Fruit fly (Drosophila melanogaster) whole organism, wandering third instar larva: Measurements from ENCODE around the gene eIF1A.
A peak's percentile ranks its signal among the peaks of the same experiment; 100 is the strongest.

Experiments used
- Hr78 ChIP-seq: fragments of >200 bp; optimal IDR thresholded peaks from 2 replicates; lab custom pipeline; 2017; ENCODE audit warnings: missing biosample characterization, missing genetic modification characterization
- OdsH ChIP-seq: fragments of 200-800 bp; sonication (Bioruptor generic); optimal IDR thresholded peaks from 2 replicates; lab custom pipeline; 2016; ENCODE audit warnings: missing biosample characterization, mild to moderate bottlenecking, missing genetic modification characterization
- Rel ChIP-seq, 2 experiments: fragments of 200-800 bp; sonication (Bioruptor generic) in 1 of 2; optimal IDR thresholded peaks; 2 replicates in 1 of 2; 3 replicates in 1 of 2; lab custom pipeline; 2016 to 2019; ENCODE audit warnings: mild to moderate bottlenecking in 2 of 2, missing biosample characterization in 2 of 2, missing genetic modification characterization in 2 of 2, moderate library complexity in 1 of 2
- Sp1 ChIP-seq: fragments of 200-800 bp; sonication (Bioruptor generic); optimal IDR thresholded peaks from 3 replicates; lab custom pipeline; 2019; ENCODE audit warnings: missing biosample characterization, mild to moderate bottlenecking, missing genetic modification characterization, moderate library complexity
- br ChIP-seq: fragments of 200-800 bp; sonication (Bioruptor generic); optimal IDR thresholded peaks from 2 replicates; lab custom pipeline; 2016; ENCODE audit warnings: missing biosample characterization, missing genetic modification characterization
- brk ChIP-seq: fragments of 200-800 bp; sonication (Bioruptor generic); optimal IDR thresholded peaks from 2 replicates; lab custom pipeline; 2016; ENCODE audit warnings: missing biosample characterization, mild to moderate bottlenecking, missing genetic modification characterization
- dsf ChIP-seq: sonication (Bioruptor generic); optimal IDR thresholded peaks from 2 replicates; lab custom pipeline; 2016; ENCODE audit warnings: missing biosample characterization, missing genetic modification characterization, borderline replicate concordance
- h ChIP-seq: fragments of 200-800 bp; sonication (Bioruptor generic); optimal IDR thresholded peaks from 3 replicates; lab custom pipeline; 2016; ENCODE audit warnings: missing biosample characterization, mild to moderate bottlenecking, missing genetic modification characterization
- psq ChIP-seq: fragments of 200-800 bp; sonication (Bioruptor generic); optimal IDR thresholded peaks from 3 replicates; lab custom pipeline; 2017; ENCODE audit warnings: missing biosample characterization, mild to moderate bottlenecking, missing genetic modification characterization, moderate library complexity
- sv ChIP-seq: fragments of 200-800 bp; sonication (Bioruptor generic); optimal IDR thresholded peaks from 3 replicates; lab custom pipeline; 2016; ENCODE audit warnings: missing biosample characterization, missing genetic modification characterization
- tai ChIP-seq: sonication (Bioruptor generic); optimal IDR thresholded peaks from 2 replicates; lab custom pipeline; 2016; ENCODE audit warnings: missing biosample characterization, missing genetic modification characterization
- usp ChIP-seq: fragments of >200 bp; optimal IDR thresholded peaks from 2 replicates; lab custom pipeline; 2017; ENCODE audit warnings: missing biosample characterization, missing genetic modification characterization

DNA sequence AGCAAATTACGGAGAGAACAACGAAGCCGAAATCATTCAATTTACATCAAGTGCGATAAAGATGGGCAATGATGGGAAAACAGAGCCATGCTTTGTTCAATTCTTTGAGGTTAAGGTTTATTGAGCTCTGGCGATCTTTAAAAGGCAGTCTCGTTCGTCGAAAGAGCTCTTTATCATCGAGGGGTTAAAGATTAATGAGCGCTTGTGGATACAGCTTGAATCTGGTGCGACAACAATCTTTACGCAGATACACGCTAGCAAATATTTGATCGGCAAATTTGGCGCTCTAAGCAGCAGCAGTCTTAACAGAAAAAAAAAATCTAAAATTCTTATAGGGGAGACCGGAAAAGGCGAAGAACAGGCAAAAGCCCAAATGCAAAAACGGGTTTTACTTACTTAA is 21.6 kb downstream of the eIF1A start:
- TF ChIP-seq br (GFP tag; lab: Kevin White, UChicago) (no peak), Rel (GFP tag; optimal IDR thresholded peaks at IDR 0.05; lab: Kevin White, UChicago) (no peak), Rel (tag; optimal IDR thresholded peaks at IDR 0.05; lab: Kevin White, UChicago) (peak; percentile 18), Hr78 (no peak), tai (GFP tag; lab: Kevin White, UChicago) (no peak), usp (GFP tag; lab: Kevin White, UChicago) (no peak), h (GFP tag; lab: Kevin White, UChicago) (no peak), Sp1 (GFP tag; lab: Kevin White, UChicago) (no peak), OdsH (GFP tag; lab: Kevin White, UChicago) (peak; percentile 13), dsf (GFP tag; lab: Kevin White, UChicago) (no peak), sv (GFP tag; lab: Kevin White, UChicago) (no peak), psq (no peak), brk (GFP tag; lab: Kevin White, UChicago) (no peak)
